Worm (Caenorhabditis elegans) whole organism, L1 larva: Measurements from ENCODE around the gene T27A1.3.

ENCODE experiments used
- aha-1 ChIP-seq: fragments of 150-350 bp; optimal IDR thresholded peaks from 2 replicates; lab custom pipeline; 2014; ENCODE audit warnings: missing biosample characterization, missing genetic modification characterization
- aly-2 ChIP-seq: fragments of 150-350 bp; optimal IDR thresholded peaks from 2 replicates; lab custom pipeline; 2014; ENCODE audit warnings: missing biosample characterization, missing genetic modification characterization
- ama-1 ChIP-seq: fragments of 150-350 bp; optimal IDR thresholded peaks from 2 replicates; lab custom pipeline; 2014
- ceh-88 ChIP-seq: fragments of 200-800 bp; sonication (Bioruptor generic); IDR thresholded peaks from 2 replicates; pipeline ENCODE4 v1.3.6; 2022; ENCODE audit warnings: missing genetic modification characterization, missing compliant biosample characterization
- ceh-90 ChIP-seq: sonication (generic microtip); optimal IDR thresholded peaks from 2 replicates; lab custom pipeline; 2016; ENCODE audit warnings: missing genetic modification characterization, missing compliant biosample characterization
- ces-1 ChIP-seq: fragments of 150-350 bp; optimal IDR thresholded peaks from 2 replicates; lab custom pipeline; 2014; ENCODE audit warnings: missing biosample characterization, missing genetic modification reagents, missing genetic modification characterization
- efl-1 ChIP-seq, 4 experiments: fragments of 150-350 bp; optimal IDR thresholded peaks in 3 of 4; peaks in 1 of 4; 1 replicate in 1 of 4; 2 replicates in 3 of 4; lab custom pipeline; 2014; ENCODE audit warnings: missing biosample characterization in 2 of 4, missing genetic modification characterization in 2 of 4, missing genetic modification reagents in 2 of 4
- elt-2 ChIP-seq: sonication (generic microtip); optimal IDR thresholded peaks from 2 replicates; lab custom pipeline; 2016; ENCODE audit warnings: missing genetic modification characterization, mild to moderate bottlenecking, inconsistent platforms, missing compliant biosample characterization, missing genetic modification reagents
- elt-3 ChIP-seq, 6 experiments: fragments of 150-350 bp in 1 of 6; sonication (generic microtip); optimal IDR thresholded peaks; 2 replicates each; lab custom pipeline; 2017 to 2018; ENCODE audit warnings: missing biosample characterization in 6 of 6, missing genetic modification characterization in 6 of 6, inconsistent platforms in 1 of 6
- ets-5 ChIP-seq: fragments of 200-800 bp; sonication (Bioruptor generic); IDR thresholded peaks from 2 replicates; pipeline ENCODE4 v1.3.6; 2022; ENCODE audit warnings: missing genetic modification characterization, missing compliant biosample characterization
- fos-1 ChIP-seq: fragments of 150-350 bp; optimal IDR thresholded peaks from 2 replicates; lab custom pipeline; 2014; ENCODE audit warnings: missing biosample characterization, missing genetic modification characterization
- hlh-4 ChIP-seq: sonication (generic microtip); optimal IDR thresholded peaks from 2 replicates; lab custom pipeline; 2016; ENCODE audit warnings: mild to moderate bottlenecking, missing genetic modification characterization, missing compliant biosample characterization
- irx-1 ChIP-seq: sonication (generic microtip); optimal IDR thresholded peaks from 2 replicates; lab custom pipeline; 2016; ENCODE audit warnings: missing genetic modification characterization, missing compliant biosample characterization
- isw-1 ChIP-seq: fragments of 200-800 bp; sonication (Bioruptor generic); IDR thresholded peaks from 2 replicates; pipeline ENCODE4 v1.3.6; 2022; ENCODE audit warnings: missing genetic modification characterization, missing compliant biosample characterization
- lin-13 ChIP-seq: fragments of 150-350 bp; optimal IDR thresholded peaks from 2 replicates; lab custom pipeline; 2014; ENCODE audit warnings: missing biosample characterization, missing genetic modification reagents, missing genetic modification characterization
- lin-14 ChIP-seq: fragments of 200-800 bp; sonication (Bioruptor generic); optimal IDR thresholded peaks from 2 replicates; lab custom pipeline; 2018; ENCODE audit warnings: mild to moderate bottlenecking, missing genetic modification characterization, moderate library complexity, missing compliant biosample characterization
- lin-35 ChIP-seq, 2 experiments: fragments of 150-350 bp; optimal IDR thresholded peaks; 2 replicates each; lab custom pipeline; 2014; ENCODE audit warnings: missing biosample characterization in 2 of 2, missing genetic modification characterization in 2 of 2, missing genetic modification reagents in 2 of 2
- lin-39 ChIP-seq: fragments of 150-350 bp; optimal IDR thresholded peaks from 2 replicates; lab custom pipeline; 2014; ENCODE audit warnings: missing biosample characterization, missing genetic modification reagents, missing genetic modification characterization
- lir-3 ChIP-seq: sonication (generic microtip); optimal IDR thresholded peaks from 2 replicates; lab custom pipeline; 2016; ENCODE audit warnings: mild to moderate bottlenecking, missing genetic modification characterization, moderate library complexity, missing compliant biosample characterization; ENCODE audit not compliant: poor library complexity
- lsy-2 ChIP-seq, 2 experiments: fragments of 150-350 bp; optimal IDR thresholded peaks; 2 replicates each; lab custom pipeline; 2014; ENCODE audit warnings: missing biosample characterization in 2 of 2, missing genetic modification characterization in 2 of 2
- mab-9 ChIP-seq: fragments of 200-800 bp; sonication (Bioruptor generic); IDR thresholded peaks from 2 replicates; pipeline ENCODE4 v1.3.6; 2022; ENCODE audit warnings: missing genetic modification reagents, missing genetic modification characterization, missing compliant biosample characterization
- mdl-1 ChIP-seq, 2 experiments: fragments of 150-350 bp; optimal IDR thresholded peaks; 2 replicates each; lab custom pipeline; 2014 to 2017; ENCODE audit warnings: missing biosample characterization in 2 of 2, missing genetic modification characterization in 2 of 2, inconsistent platforms in 1 of 2
- mef-2 ChIP-seq: fragments of 150-350 bp; optimal IDR thresholded peaks from 2 replicates; lab custom pipeline; 2014; ENCODE audit warnings: missing biosample characterization, missing genetic modification characterization
- mep-1 ChIP-seq: fragments of 150-350 bp; optimal IDR thresholded peaks from 2 replicates; lab custom pipeline; 2014; ENCODE audit warnings: missing biosample characterization, missing genetic modification characterization
- nhr-12 ChIP-seq: sonication (generic microtip); optimal IDR thresholded peaks from 2 replicates; lab custom pipeline; 2017; ENCODE audit warnings: missing biosample characterization, missing genetic modification characterization
- nhr-19 ChIP-seq: fragments of 200-800 bp; sonication (Bioruptor generic); conservative IDR thresholded peaks from 2 replicates; pipeline ENCODE4 v1.3.6; 2022; ENCODE audit warnings: missing genetic modification characterization, missing compliant biosample characterization
- nhr-20 ChIP-seq: sonication (generic microtip); optimal IDR thresholded peaks from 2 replicates; lab custom pipeline; 2016; ENCODE audit warnings: mild to moderate bottlenecking, missing genetic modification characterization, missing compliant biosample characterization
- nhr-237 ChIP-seq: fragments of 150-350 bp; optimal IDR thresholded peaks from 2 replicates; lab custom pipeline; 2014; ENCODE audit warnings: missing biosample characterization, missing genetic modification characterization
- nhr-77 ChIP-seq: fragments of 150-350 bp; optimal IDR thresholded peaks from 2 replicates; lab custom pipeline; 2014; ENCODE audit warnings: missing biosample characterization, missing genetic modification characterization
- pqm-1 ChIP-seq: sonication (generic microtip); optimal IDR thresholded peaks from 3 replicates; lab custom pipeline; 2017; ENCODE audit warnings: missing biosample characterization, missing genetic modification characterization
- rnt-1 ChIP-seq: sonication (generic microtip); optimal IDR thresholded peaks from 2 replicates; lab custom pipeline; 2016; ENCODE audit warnings: mild to moderate bottlenecking, missing genetic modification characterization, moderate library complexity, missing compliant biosample characterization
- skn-1 ChIP-seq: fragments of 150-350 bp; optimal IDR thresholded peaks from 2 replicates; lab custom pipeline; 2014; ENCODE audit warnings: missing biosample characterization, missing genetic modification characterization
- snpc-4 ChIP-seq: fragments of 150-350 bp; optimal IDR thresholded peaks from 2 replicates; lab custom pipeline; 2014; ENCODE audit warnings: missing biosample characterization, missing genetic modification characterization
- tlp-1 ChIP-seq: fragments of 150-350 bp; optimal IDR thresholded peaks from 2 replicates; lab custom pipeline; 2014; ENCODE audit warnings: missing biosample characterization, missing genetic modification characterization
- unc-130 ChIP-seq: fragments of 150-350 bp; optimal IDR thresholded peaks from 2 replicates; lab custom pipeline; 2017; ENCODE audit warnings: missing biosample characterization, missing genetic modification characterization, inconsistent platforms
- unc-98 ChIP-seq: fragments of 200-800 bp; sonication (Bioruptor generic); IDR thresholded peaks from 2 replicates; pipeline ENCODE4 v1.3.6; 2022; ENCODE audit warnings: missing genetic modification characterization, missing compliant biosample characterization
- xbp-1 ChIP-seq: sonication (generic microtip); optimal IDR thresholded peaks from 2 replicates; lab custom pipeline; 2016; ENCODE audit warnings: missing genetic modification characterization, missing compliant biosample characterization
- zip-4 ChIP-seq: fragments of 200-800 bp; sonication (Bioruptor generic); optimal IDR thresholded peaks from 2 replicates; lab custom pipeline; 2018; ENCODE audit warnings: mild to moderate bottlenecking, missing genetic modification characterization, moderate library complexity, missing compliant biosample characterization
- ztf-11 ChIP-seq, 2 experiments: sonication (generic microtip); optimal IDR thresholded peaks; 2 replicates each; lab custom pipeline; 2016 to 2017; ENCODE audit warnings: missing genetic modification characterization in 2 of 2, missing biosample characterization in 1 of 2, missing compliant biosample characterization in 1 of 2
- ztf-4 ChIP-seq: fragments of 150-350 bp; optimal IDR thresholded peaks from 2 replicates; lab custom pipeline; 2014; ENCODE audit warnings: missing biosample characterization, missing genetic modification characterization

T27A1.3 gene

ce11 chrII:546405-546804 lies 11.1 kb downstream of the T27A1.3 start, which contains the start of gene mlt-10 (continued):
- no peak for TF ChIP-seq nhr-77

- TF ChIP-seq ztf-4: no peak
- TF ChIP-seq ces-1 (GFP tag; lab: Kevin White, UChicago): no peak
- TF ChIP-seq efl-1 (optimal IDR thresholded peaks at IDR 0.05; lab: Kevin White, UChicago): no peak
- TF ChIP-seq efl-1 (GFP tag; optimal IDR thresholded peaks at IDR 0.05 in 1 of 2; lab: Kevin White, UChicago): peak in 1 of 2 experiments; percentile 77
These were observed 14.2 kb downstream of the T27A1.3 start for ce11 chrII:549501-549900.

ce11 chrII:551245-551904 lies 16.0 kb downstream of the T27A1.3 start, which contains the start of gene lips-7:
Gene lips-7 (plus strand): TSS chrII:551854.
- TF ChIP-seq xbp-1 (tag; lab: Kevin White, UChicago) (no peak), efl-1 (optimal IDR thresholded peaks at IDR 0.05; lab: Kevin White, UChicago) (no peak), efl-1 (GFP tag; optimal IDR thresholded peaks at IDR 0.05 in 1 of 2; lab: Kevin White, UChicago) (peak in 1 of 2 experiments; percentile 35), isw-1 (GFP tag; lab: Robert Waterston, UW) (no peak)

- TF ChIP-seq lsy-2 (tag; optimal IDR thresholded peaks at IDR 0.05; lab: Kevin White, UChicago) (peak in 1 of 2 experiments; percentile 20), skn-1 (tag; lab: Kevin White, UChicago) (peak; percentile 24), lin-35 (GFP tag; optimal IDR thresholded peaks at IDR 0.05; lab: Kevin White, UChicago) (peak in 1 of 2 experiments; percentile 0), snpc-4 (tag; lab: Kevin White, UChicago) (no peak), xbp-1 (tag; lab: Kevin White, UChicago) (no peak), fos-1 (tag; lab: Kevin White, UChicago) (no peak), efl-1 (optimal IDR thresholded peaks at IDR 0.05; lab: Kevin White, UChicago) (peak in 1 of 2 experiments; percentile 13), efl-1 (GFP tag; optimal IDR thresholded peaks at IDR 0.05 in 1 of 2; lab: Kevin White, UChicago) (peak in 1 of 2 experiments; percentile 77), ama-1 (lab: Kevin White, UChicago) (no peak), zip-4 (GFP tag; lab: Kevin White, UChicago) (no peak), ztf-11 (tag; optimal IDR thresholded peaks at IDR 0.05; lab: Kevin White, UChicago) (no peak), tlp-1 (no peak), pqm-1 (no peak), elt-3 (tag; optimal IDR thresholded peaks at IDR 0.05; lab: Kevin White, UChicago) (no peak)
These were observed 20.0 kb downstream of the T27A1.3 start for ce11 chrII:555371-555770.

DNA sequence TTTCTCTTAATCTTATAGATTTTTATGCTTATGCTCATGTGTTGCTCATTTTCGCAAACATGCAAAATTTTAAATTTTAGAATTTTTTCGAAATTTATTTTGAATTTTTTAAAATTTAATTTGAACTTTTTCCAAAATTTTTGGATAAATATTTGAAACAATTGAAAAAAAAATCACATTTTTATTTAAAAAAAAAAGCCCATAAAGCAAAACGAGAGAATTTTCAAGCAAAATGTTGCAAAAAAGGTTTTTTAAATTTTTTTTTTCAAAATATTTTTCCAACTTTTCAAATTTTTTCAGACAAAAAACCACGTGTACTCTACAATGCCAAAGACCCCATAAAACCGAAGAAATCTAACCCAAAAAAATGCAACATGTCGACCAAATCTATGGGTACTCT lies 20.9 kb downstream of the T27A1.3 start, which contains the start of the genes C09E8.1 and C09E8.6:
Gene C09E8.1, plus strand, starts transcription at position 301 of the 400 bp plus-strand sequence.
Gene C09E8.6, plus strand, starts transcription at position 313 of the 400 bp plus-strand sequence.
- TF ChIP-seq mdl-1 (tag; optimal IDR thresholded peaks at IDR 0.05; lab: Kevin White, UChicago) (no peak), nhr-237 (no peak), ceh-88 (GFP tag; lab: Robert Waterston, UW) (no peak), nhr-12 (tag; lab: Kevin White, UChicago) (no peak), ces-1 (GFP tag; lab: Kevin White, UChicago) (no peak), elt-2 (tag; lab: Kevin White, UChicago) (no peak), unc-98 (GFP tag; lab: Robert Waterston, UW) (no peak), ceh-90 (tag; lab: Kevin White, UChicago) (no peak), lin-39 (tag; lab: Kevin White, UChicago) (no peak), unc-130 (tag; lab: Kevin White, UChicago) (no peak)

DNA sequence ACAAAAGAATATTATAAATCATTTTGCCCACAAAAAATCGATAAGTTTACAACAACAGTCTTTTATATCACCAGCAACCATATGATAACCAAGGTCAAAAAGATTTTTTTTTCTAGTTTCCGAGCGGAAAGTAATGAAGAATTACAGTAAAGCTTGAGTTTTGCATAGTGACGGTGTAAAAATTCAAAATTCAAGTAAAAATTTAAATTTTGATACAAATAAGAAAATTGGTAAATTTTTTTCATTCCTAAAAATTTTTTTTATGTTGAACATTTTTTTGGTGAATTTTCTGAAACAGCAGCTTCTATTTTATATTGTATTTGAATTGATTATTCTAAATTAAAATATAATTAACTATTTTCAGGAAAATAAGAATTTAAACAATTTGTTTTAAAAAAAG lies 33.5 kb downstream of the T27A1.3 start, which contains the start of gene W08F4.5:
Gene W08F4.5, minus strand, starts transcription at position 101 of the 400 bp plus-strand sequence.
- TF ChIP-seq mef-2 (tag; lab: Kevin White, UChicago) (no peak), lin-14 (GFP tag; lab: Kevin White, UChicago) (no peak), aly-2 (tag; lab: Kevin White, UChicago) (no peak), mep-1 (tag; lab: Kevin White, UChicago) (no peak), nhr-19 (no peak), ceh-90 (tag; lab: Kevin White, UChicago) (no peak), ets-5 (GFP tag; lab: Robert Waterston, UW) (no peak), lin-13 (no peak), mab-9 (GFP tag; lab: Robert Waterston, UW) (no peak), pqm-1 (no peak), rnt-1 (no peak), ces-1 (GFP tag; lab: Kevin White, UChicago) (no peak), aha-1 (tag; lab: Kevin White, UChicago) (no peak), nhr-20 (tag; lab: Kevin White, UChicago) (no peak), lir-3 (no peak), ztf-11 (tag; optimal IDR thresholded peaks at IDR 0.05; lab: Kevin White, UChicago) (no peak), unc-130 (tag; lab: Kevin White, UChicago) (no peak), irx-1 (tag; lab: Kevin White, UChicago) (no peak), hlh-4 (tag; lab: Kevin White, UChicago) (no peak), lin-39 (tag; lab: Kevin White, UChicago) (no peak)
